Worm (Caenorhabditis elegans) whole organism, late embryonic: ENCODE results near the gene ergi-1.

Source experiments
- ama-1 ChIP-seq: fragments of 150-350 bp; optimal IDR thresholded peaks from 2 replicates; lab custom pipeline; 2014
- ceh-18 ChIP-seq: sonication (generic microtip); optimal IDR thresholded peaks from 2 replicates; lab custom pipeline; 2016; ENCODE audit warnings: missing genetic modification characterization, missing compliant biosample characterization
- ceh-2 ChIP-seq: sonication (generic microtip); optimal IDR thresholded peaks from 2 replicates; lab custom pipeline; 2016; ENCODE audit warnings: missing genotype, missing genetic modification characterization, missing compliant biosample characterization
- ceh-22 ChIP-seq: sonication (generic microtip); optimal IDR thresholded peaks from 2 replicates; lab custom pipeline; 2017; ENCODE audit warnings: missing biosample characterization, missing genetic modification characterization
- fkh-10 ChIP-seq: fragments of 150-350 bp; optimal IDR thresholded peaks from 2 replicates; lab custom pipeline; 2014; ENCODE audit warnings: missing biosample characterization, missing genetic modification reagents, missing genetic modification characterization
- lin-11 ChIP-seq: fragments of 200-800 bp; sonication (Bioruptor generic); optimal IDR thresholded peaks from 2 replicates; lab custom pipeline; 2018; ENCODE audit warnings: mild to moderate bottlenecking, missing genetic modification characterization, missing compliant biosample characterization
- nhr-11 ChIP-seq: fragments of 150-350 bp; optimal IDR thresholded peaks from 2 replicates; lab custom pipeline; 2014; ENCODE audit warnings: missing biosample characterization, missing genetic modification characterization
- rnt-1 ChIP-seq: sonication (generic microtip); optimal IDR thresholded peaks from 2 replicates; lab custom pipeline; 2016; ENCODE audit warnings: missing genetic modification characterization, missing compliant biosample characterization
- sdc-2 ChIP-seq: sonication (generic microtip); optimal IDR thresholded peaks from 2 replicates; lab custom pipeline; 2016; ENCODE audit warnings: missing genotype, missing genetic modification characterization, missing compliant biosample characterization
- syd-9 ChIP-seq: sonication (generic microtip); optimal IDR thresholded peaks from 2 replicates; lab custom pipeline; 2016; ENCODE audit warnings: mild to moderate bottlenecking, missing genetic modification characterization, moderate library complexity, missing compliant biosample characterization
- ttx-3 ChIP-seq: sonication (generic microtip); optimal IDR thresholded peaks from 2 replicates; lab custom pipeline; 2016; ENCODE audit warnings: missing genetic modification reagents, missing genetic modification characterization, missing compliant biosample characterization

ce11 chrX:2018211-2018610 lies 16.9 kb downstream of the ergi-1 start:
- TF ChIP-seq fkh-10 (GFP tag; lab: Kevin White, UChicago), result no peak
- no peak for TF ChIP-seq ceh-2 (tag; lab: Kevin White, UChicago)
- TF ChIP-seq ttx-3 (tag; lab: Kevin White, UChicago), result no peak
- TF ChIP-seq ama-1, result no peak
- no peak for TF ChIP-seq sdc-2 (tag; lab: Kevin White, UChicago)
- TF ChIP-seq nhr-11 (tag; lab: Kevin White, UChicago), result no peak
- TF ChIP-seq rnt-1, result no peak
- no peak for TF ChIP-seq ceh-18
- TF ChIP-seq ceh-22 (tag; lab: Kevin White, UChicago), result no peak
- TF ChIP-seq lin-11, result no peak
- TF ChIP-seq syd-9, result no peak
